Worm (Caenorhabditis elegans) whole organism, L3 larva: ENCODE data around the gene nol-56.
"Not testable (repeated sequence)": the region's sequence is repeated elsewhere in the genome, so short reads cannot be mapped to it uniquely, and the experiment has no call there.

Experiments
- ama-1 ChIP-seq: fragments of 150-350 bp; optimal IDR thresholded peaks from 2 replicates; lab custom pipeline; 2018
- ceh-82 ChIP-seq: fragments of 150-350 bp; optimal IDR thresholded peaks from 2 replicates; lab custom pipeline; 2014; ENCODE audit warnings: missing biosample characterization, missing genetic modification characterization
- egl-27 ChIP-seq: sonication (generic microtip); optimal IDR thresholded peaks from 4 replicates; lab custom pipeline; 2017; ENCODE audit warnings: missing biosample characterization, missing genetic modification reagents, missing genetic modification characterization
- mdl-1 ChIP-seq: fragments of 150-350 bp; optimal IDR thresholded peaks from 2 replicates; lab custom pipeline; 2014; ENCODE audit warnings: missing biosample characterization, missing genetic modification characterization
- nhr-11 ChIP-seq: fragments of 150-350 bp; optimal IDR thresholded peaks from 2 replicates; lab custom pipeline; 2014; ENCODE audit warnings: missing biosample characterization, missing genetic modification characterization
- nhr-237 ChIP-seq: fragments of 150-350 bp; optimal IDR thresholded peaks from 2 replicates; lab custom pipeline; 2014; ENCODE audit warnings: missing biosample characterization, missing genetic modification characterization
- nhr-77 ChIP-seq: fragments of 150-350 bp; optimal IDR thresholded peaks from 2 replicates; lab custom pipeline; 2014; ENCODE audit warnings: missing biosample characterization, missing genetic modification characterization
- pha-4 ChIP-seq: fragments of 150-350 bp; optimal IDR thresholded peaks from 2 replicates; lab custom pipeline; 2014; ENCODE audit warnings: missing biosample characterization, missing genetic modification reagents, missing genetic modification characterization
- sea-2 ChIP-seq: fragments of 150-350 bp; sonication (generic microtip); optimal IDR thresholded peaks from 4 replicates; lab custom pipeline; 2014; ENCODE audit warnings: missing biosample characterization, missing genetic modification reagents, missing genetic modification characterization
- skn-1 ChIP-seq: fragments of 150-350 bp; optimal IDR thresholded peaks from 2 replicates; lab custom pipeline; 2014; ENCODE audit warnings: missing biosample characterization, missing genetic modification characterization
- tbx-2 ChIP-seq: sonication (generic microtip); optimal IDR thresholded peaks from 2 replicates; lab custom pipeline; 2016; ENCODE audit warnings: mild to moderate bottlenecking, missing genetic modification characterization, missing compliant biosample characterization
- unc-62 ChIP-seq: fragments of 150-350 bp; sonication (generic microtip); optimal IDR thresholded peaks from 4 replicates; lab custom pipeline; 2014; ENCODE audit warnings: missing biosample characterization, missing genetic modification reagents, missing genetic modification characterization
- zag-1 ChIP-seq: fragments of 150-350 bp; optimal IDR thresholded peaks from 2 replicates; lab custom pipeline; 2014; ENCODE audit warnings: missing biosample characterization, missing genetic modification characterization

DNA sequence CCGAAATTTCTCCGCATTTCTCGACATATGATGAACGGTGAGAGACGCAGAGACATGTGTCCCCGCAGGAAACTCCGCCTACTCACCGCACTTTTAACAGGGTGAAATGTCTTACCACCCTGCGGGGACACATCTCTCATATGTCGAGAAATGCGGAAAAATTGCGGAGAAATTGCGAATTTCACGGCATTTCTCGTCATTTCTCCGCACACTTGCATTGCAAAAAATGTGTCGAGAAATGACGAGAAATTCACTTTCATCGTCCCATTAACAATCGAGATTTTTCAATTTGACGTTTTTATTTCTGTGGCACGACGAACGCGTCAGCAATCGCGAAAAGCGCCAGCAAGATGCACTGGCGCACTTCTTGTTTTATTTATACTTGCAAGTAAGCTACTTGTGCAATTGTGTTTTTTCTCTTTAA lies 10.9 kb downstream of the nol-56 start, which contains the start of gene K07C5.13:
- not testable (repeated sequence) for TF ChIP-seq unc-62 (GFP tag; lab: Kevin White, UChicago); zag-1; egl-27 (tag; lab: Kevin White, UChicago); nhr-11; mdl-1 (tag; lab: Kevin White, UChicago); nhr-237 (tag; lab: Kevin White, UChicago); ama-1 (lab: Kevin White, UChicago); ceh-82 (tag; lab: Kevin White, UChicago); sea-2 (GFP tag; lab: Kevin White, UChicago); nhr-77 (tag; lab: Kevin White, UChicago)
- peak; percentile 51 for TF ChIP-seq tbx-2 (tag; lab: Kevin White, UChicago)
- TF ChIP-seq skn-1: peak; percentile 6
- peak; percentile 53 for TF ChIP-seq pha-4 (tag; lab: Kevin White, UChicago)
